Fruit fly (Drosophila melanogaster) whole organism, pupa: ENCODE data around the gene SIFaR.
A peak's percentile ranks its signal among the peaks of the same experiment; 100 is the strongest.

Experiments
- CG12605 ChIP-seq: fragments of 200-800 bp; sonication (Bioruptor generic); IDR thresholded peaks from 2 replicates; pipeline ENCODE4 v1.3.6; 2022; ENCODE audit warnings: missing biosample characterization, missing genetic modification characterization
- CG13204 ChIP-seq: fragments of 200-800 bp; sonication (Bioruptor generic); optimal IDR thresholded peaks from 2 replicates; lab custom pipeline; 2018; ENCODE audit warnings: missing biosample characterization, mild to moderate bottlenecking, missing genetic modification characterization, moderate library complexity
- CG14655 ChIP-seq: fragments of 200-800 bp; sonication (Bioruptor generic); optimal IDR thresholded peaks from 3 replicates; lab custom pipeline; 2017; ENCODE audit warnings: mild to moderate bottlenecking, missing biosample characterization, missing genetic modification reagents, missing genetic modification characterization
- CG15710 ChIP-seq: fragments of 200-800 bp; sonication (Bioruptor generic); optimal IDR thresholded peaks from 2 replicates; lab custom pipeline; 2018; ENCODE audit warnings: missing biosample characterization, mild to moderate bottlenecking, missing genetic modification characterization, moderate library complexity
- CG17806 ChIP-seq: fragments of 200-800 bp; sonication (Bioruptor generic); optimal IDR thresholded peaks from 2 replicates; lab custom pipeline; 2018; ENCODE audit warnings: missing biosample characterization, mild to moderate bottlenecking, missing genetic modification characterization, moderate library complexity
- CG32121 ChIP-seq: fragments of 200-800 bp; sonication (Bioruptor generic); IDR thresholded peaks from 2 replicates; pipeline ENCODE4 v1.3.6; 2022; ENCODE audit warnings: missing biosample characterization, missing genetic modification characterization
- CG34367 ChIP-seq: fragments of 200-800 bp; sonication (Bioruptor generic); optimal IDR thresholded peaks from 2 replicates; lab custom pipeline; 2018; ENCODE audit warnings: missing biosample characterization, mild to moderate bottlenecking, missing genetic modification characterization
- CG4496 ChIP-seq: fragments of 200-800 bp; sonication (Bioruptor generic); IDR thresholded peaks from 3 replicates; pipeline ENCODE4 v1.3.6; 2022; ENCODE audit warnings: missing biosample characterization, missing genetic modification characterization
- CG8159 ChIP-seq: fragments of 200-800 bp; sonication (Bioruptor generic); optimal IDR thresholded peaks from 3 replicates; lab custom pipeline; 2018; ENCODE audit warnings: missing biosample characterization, mild to moderate bottlenecking, missing genetic modification characterization, moderate library complexity
- CG8301 ChIP-seq: fragments of 200-800 bp; sonication (Bioruptor generic); optimal IDR thresholded peaks from 2 replicates; lab custom pipeline; 2018; ENCODE audit warnings: missing biosample characterization, mild to moderate bottlenecking, missing genetic modification characterization
- CG9948 ChIP-seq: fragments of 200-800 bp; sonication (Bioruptor generic); optimal IDR thresholded peaks from 2 replicates; lab custom pipeline; 2018; ENCODE audit warnings: missing biosample characterization, mild to moderate bottlenecking, missing genetic modification characterization, moderate library complexity
- D1 ChIP-seq: fragments of 200-800 bp; sonication (Bioruptor generic); optimal IDR thresholded peaks from 2 replicates; lab custom pipeline; 2018; ENCODE audit warnings: missing biosample characterization, mild to moderate bottlenecking, missing genetic modification characterization, moderate library complexity
- EcR ChIP-seq: fragments of 200-800 bp; sonication (Bioruptor generic); optimal IDR thresholded peaks from 3 replicates; lab custom pipeline; 2019; ENCODE audit warnings: missing biosample characterization, missing genetic modification characterization, mild to moderate bottlenecking, moderate library complexity, missing genetic modification reagents
- Ets98B ChIP-seq: fragments of 200-800 bp; sonication (Bioruptor generic); IDR thresholded peaks from 2 replicates; pipeline ENCODE4 v1.3.6; 2022; ENCODE audit warnings: missing biosample characterization, missing genetic modification characterization
- Pif1A ChIP-seq: fragments of 200-800 bp; sonication (Bioruptor generic); optimal IDR thresholded peaks from 3 replicates; lab custom pipeline; 2016; ENCODE audit warnings: missing biosample characterization, missing genetic modification characterization
- Pif1B ChIP-seq: fragments of 200-800 bp; sonication (Bioruptor generic); optimal IDR thresholded peaks from 3 replicates; lab custom pipeline; 2016; ENCODE audit warnings: missing biosample characterization, missing genetic modification characterization
- Snoo ChIP-seq: fragments of 200-800 bp; sonication (Bioruptor generic); optimal IDR thresholded peaks from 3 replicates; lab custom pipeline; 2017; ENCODE audit warnings: missing biosample characterization, mild to moderate bottlenecking, missing genetic modification characterization, inconsistent platforms
- fd96Ca ChIP-seq: fragments of 200-800 bp; sonication (Bioruptor generic); IDR thresholded peaks from 3 replicates; pipeline ENCODE4 v1.3.6; 2022; ENCODE audit warnings: missing biosample characterization, missing genetic modification characterization
- rn ChIP-seq: fragments of 200-800 bp; sonication (Bioruptor generic); IDR thresholded peaks from 2 replicates; pipeline ENCODE4 v1.3.6; 2022; ENCODE audit warnings: missing biosample characterization, missing genetic modification characterization

The SIFaR gene

DNA sequence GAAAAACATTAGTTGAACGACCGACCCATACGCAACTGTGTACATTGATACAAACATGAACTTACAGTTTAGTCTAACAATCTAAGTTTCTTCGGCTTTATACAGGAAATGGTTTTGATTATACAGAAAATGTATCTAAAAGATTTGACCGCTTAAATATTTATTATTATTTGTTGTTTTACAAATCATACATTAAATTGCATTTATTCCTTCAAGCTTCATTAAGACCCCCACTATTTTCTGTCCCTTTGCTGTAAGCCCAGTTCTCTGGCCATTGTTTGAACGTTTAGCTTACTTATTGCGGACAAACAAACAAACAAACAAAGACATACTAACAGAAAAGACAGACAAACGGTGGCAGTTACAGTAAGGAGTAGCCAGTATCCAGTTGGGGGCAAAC is 39.5 kb downstream of the SIFaR start:
- TF ChIP-seq EcR (no peak), CG8301 (peak; percentile 19), CG12605 (no peak), Ets98B (GFP tag; lab: Robert Waterston, UW) (peak; percentile 14; the same call in 1 of the 2 replicates), fd96Ca (GFP tag; lab: Robert Waterston, UW) (no peak), CG32121 (GFP tag; lab: Robert Waterston, UW) (peak; percentile 57), CG14655 (GFP tag; lab: Kevin White, UChicago) (peak; percentile 42), D1 (tag; lab: Kevin White, UChicago) (no peak)
- TF ChIP-seq, all 21 proteins: peak for 4

DNA sequence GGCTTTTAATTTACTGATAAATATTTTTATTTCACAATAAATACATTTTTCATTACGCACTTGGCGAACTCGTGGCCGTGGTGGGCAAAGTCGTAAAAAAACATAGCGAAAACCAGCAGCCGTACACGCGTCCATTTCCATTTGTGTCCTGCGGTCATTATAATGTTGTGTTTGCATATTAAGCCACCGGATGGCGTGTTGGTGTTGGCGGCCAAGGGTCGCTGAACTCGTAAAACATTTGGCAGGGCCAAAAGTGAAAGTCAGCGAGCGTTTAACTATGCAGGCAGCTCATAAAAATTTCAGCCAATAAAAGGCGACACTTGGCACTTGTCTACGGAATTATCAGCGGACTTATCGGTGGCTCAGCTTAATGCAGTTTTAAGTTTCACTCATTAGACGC is 41.3 kb downstream of the SIFaR start:
- TF ChIP-seq rn (GFP tag; lab: Robert Waterston, UW) (no peak), EcR (peak; percentile 18)

DNA sequence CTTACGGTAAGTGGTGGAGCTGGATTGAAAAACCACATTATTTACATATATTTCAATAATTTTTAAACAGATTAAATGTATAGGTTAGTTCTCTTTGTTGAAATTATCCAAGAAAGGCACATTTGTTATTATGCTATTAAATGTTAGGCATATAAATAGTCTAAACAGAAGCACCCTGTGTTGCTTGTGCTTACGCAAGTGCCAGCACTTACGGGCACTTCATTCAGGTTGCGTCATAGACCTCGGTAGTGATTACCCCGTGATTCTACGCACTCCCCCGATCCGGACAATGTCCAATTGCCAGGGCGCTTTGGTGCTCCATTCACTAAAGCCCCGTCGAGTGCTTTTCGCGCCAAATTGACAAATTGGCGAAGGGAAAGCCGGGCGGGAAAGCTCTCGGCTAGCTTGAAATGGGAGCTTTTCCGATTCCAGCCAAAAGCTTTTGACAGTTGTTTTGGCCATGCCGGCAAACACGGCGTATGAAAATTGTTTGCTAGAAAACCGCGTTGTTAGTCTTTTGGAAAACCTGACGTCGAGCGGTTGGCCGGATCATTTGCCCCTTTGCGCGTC is 47.2 kb downstream of the SIFaR start, which contains the start of gene ETHR:
TSS of gene ETHR (plus strand) at position 520 of the 570 bp plus-strand sequence.
- TF ChIP-seq Pif1B (no peak), CG8301 (no peak), CG17806 (tag; lab: Kevin White, UChicago) (no peak), CG13204 (GFP tag; lab: Kevin White, UChicago) (no peak), D1 (tag; lab: Kevin White, UChicago) (no peak), CG32121 (GFP tag; lab: Robert Waterston, UW) (peak; percentile 54), Pif1A (GFP tag; lab: Kevin White, UChicago) (peak; percentile 3), CG12605 (no peak), CG8159 (no peak), CG15710 (tag; lab: Kevin White, UChicago) (no peak), CG4496 (GFP tag; lab: Robert Waterston, UW) (peak; percentile 66; the same call in 1 of the 3 replicates), CG9948 (tag; lab: Kevin White, UChicago) (no peak), fd96Ca (GFP tag; lab: Robert Waterston, UW) (peak; percentile 23; the same call in 1 of the 3 replicates), EcR (no peak), CG34367 (tag; lab: Kevin White, UChicago) (no peak)

DNA sequence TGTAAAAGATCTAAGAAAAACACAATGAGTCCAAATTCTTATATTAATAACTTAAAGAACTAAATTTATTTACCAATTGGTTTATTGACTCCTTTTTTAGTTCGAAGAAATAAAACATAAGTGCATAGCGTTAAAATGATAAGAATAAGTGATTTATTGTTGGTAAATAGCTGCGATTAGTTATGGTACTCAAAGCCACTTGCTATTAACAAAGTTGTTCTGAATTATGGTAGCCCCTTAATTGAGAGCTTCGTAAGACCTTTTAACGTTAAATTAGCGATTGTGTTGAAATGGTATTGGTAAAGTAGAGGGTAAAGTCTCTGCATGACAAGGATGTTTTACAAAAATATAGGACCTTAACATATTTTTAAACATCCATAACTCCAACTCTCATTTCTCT is 48.0 kb downstream of the SIFaR start:
- TF ChIP-seq CG8301 (no peak), CG13204 (GFP tag; lab: Kevin White, UChicago) (no peak), Pif1A (GFP tag; lab: Kevin White, UChicago) (no peak), Ets98B (GFP tag; lab: Robert Waterston, UW) (no peak), CG32121 (GFP tag; lab: Robert Waterston, UW) (no peak), CG14655 (GFP tag; lab: Kevin White, UChicago) (no peak), Pif1B (no peak), CG12605 (no peak), CG15710 (tag; lab: Kevin White, UChicago) (no peak)

DNA sequence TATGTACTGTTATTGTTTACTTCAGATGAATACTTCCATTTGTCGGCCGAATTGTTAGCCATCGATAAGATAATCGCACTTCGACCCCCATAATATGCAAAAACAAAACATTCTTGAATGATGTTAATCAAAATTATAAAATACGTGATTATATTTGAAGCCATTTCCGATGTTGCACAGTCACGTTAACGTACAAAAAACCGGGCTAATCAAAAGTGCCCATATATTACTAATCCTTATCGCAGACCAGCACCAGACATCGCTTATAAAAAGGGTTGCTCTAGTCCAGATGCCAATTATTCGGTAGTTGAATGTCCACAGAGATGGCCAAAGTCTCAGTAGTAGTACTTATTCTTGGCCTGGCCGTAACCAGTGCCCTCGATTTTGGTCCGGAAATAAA is 51.5 kb downstream of the SIFaR start, which contains the start of gene CG5892:
TSS of gene CG5892 (plus strand) at position 301 of the 400 bp plus-strand sequence.
- TF ChIP-seq CG4496 (GFP tag; lab: Robert Waterston, UW) (no peak), CG15710 (tag; lab: Kevin White, UChicago) (no peak), CG14655 (GFP tag; lab: Kevin White, UChicago) (no peak), Pif1B (no peak), D1 (tag; lab: Kevin White, UChicago) (no peak), CG9948 (tag; lab: Kevin White, UChicago) (no peak)

DNA sequence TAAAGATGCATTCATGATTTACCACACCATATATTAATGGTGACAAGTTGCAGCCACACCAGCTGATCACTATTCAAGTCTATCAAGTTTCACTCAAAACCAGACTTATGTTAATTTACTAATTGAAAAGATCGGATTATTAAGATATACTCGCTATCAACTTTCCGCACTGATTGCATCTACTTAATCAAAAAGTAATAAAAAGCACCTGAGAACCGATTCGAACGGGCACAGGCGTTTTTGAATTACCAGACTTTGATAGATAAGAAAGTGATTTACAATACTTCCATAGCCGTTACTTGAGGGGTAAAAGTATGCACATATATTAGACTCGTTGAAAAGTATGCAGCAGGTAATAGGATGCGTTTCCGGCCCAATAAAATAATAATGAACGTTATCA is 52.5 kb downstream of the SIFaR start:
- TF ChIP-seq CG34367 (tag; lab: Kevin White, UChicago) (no peak), CG13204 (GFP tag; lab: Kevin White, UChicago) (no peak), Snoo (no peak)

DNA sequence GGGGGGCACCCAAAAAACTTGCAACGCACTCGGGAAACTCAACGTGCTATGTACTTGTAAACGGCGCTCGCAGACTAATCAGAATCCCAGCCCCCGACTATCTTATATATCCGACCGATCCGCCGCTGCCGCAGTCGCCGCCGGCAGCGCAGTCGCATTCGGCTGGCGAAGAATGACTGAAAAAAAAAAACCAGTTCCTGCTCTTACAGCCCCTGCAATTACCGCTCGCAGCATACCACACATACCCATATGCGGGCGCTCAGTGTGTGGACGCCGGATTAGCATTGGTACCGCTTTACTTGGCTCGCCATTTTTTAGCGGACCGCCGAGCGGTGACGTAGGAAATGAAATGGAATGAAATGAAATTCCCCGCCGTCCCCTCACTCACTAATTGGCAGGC is 56.7 kb downstream of the SIFaR start, which contains the start of gene e:
TSS of gene e (minus strand) at position 79 of the 400 bp plus-strand sequence.
- no peak for TF ChIP-seq Pif1A (GFP tag; lab: Kevin White, UChicago)
- peak; percentile 79 for TF ChIP-seq CG13204 (GFP tag; lab: Kevin White, UChicago)
- TF ChIP-seq CG4496 (GFP tag; lab: Robert Waterston, UW) = peak; percentile 39; the same call in 1 of the 3 replicates
- no peak for TF ChIP-seq CG34367 (tag; lab: Kevin White, UChicago)
